Worm (Caenorhabditis elegans): ENCODE results near the gene ocr-1.

DNA sequence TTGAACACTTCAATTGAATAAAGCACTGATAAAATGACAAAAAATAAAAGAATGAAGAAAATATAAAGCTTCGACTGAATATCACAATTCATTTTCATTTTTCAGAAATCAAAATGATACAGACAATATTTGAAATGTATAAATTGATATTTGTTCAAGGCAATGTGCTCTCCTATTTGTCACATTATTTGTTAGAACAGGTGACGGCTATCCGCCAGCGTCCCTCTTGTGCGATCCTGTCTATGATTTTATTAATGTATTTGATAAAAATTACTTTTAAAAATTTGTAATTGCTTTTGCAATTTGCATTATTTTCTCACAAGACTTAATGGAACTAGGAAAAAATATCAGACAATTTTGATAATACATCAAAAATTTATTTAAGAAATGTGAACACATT, 10.1 kb upstream of the ocr-1 start, which contains the start of gene F28H7.7:
- no peak for TF ChIP-seq him-1 (tag; optimal IDR thresholded peaks at IDR 0.05)
- no peak for TF ChIP-seq lin-26 (GFP tag; IDR thresholded peaks at IDR 0.05)
- TF ChIP-seq B0035.1 (tag; optimal IDR thresholded peaks at IDR 0.05) = no peak

Measured in whole organism, young adult.